Worm (Caenorhabditis elegans): Measurements from ENCODE around the gene Y37H2A.12.

Gene Y37H2A.12

ce11 chrV:18106055-18106454 is 24.9 kb downstream of the Y37H2A.12 start:
- TF ChIP-seq efl-1 (optimal IDR thresholded peaks at IDR 0.05), result no peak
- no peak for TF ChIP-seq efl-1 (GFP tag; optimal IDR thresholded peaks at IDR 0.05 in 1 of 2)
- no peak for TF ChIP-seq ceh-88 (GFP tag; IDR thresholded peaks at IDR 0.05)
- TF ChIP-seq mef-2 (tag; optimal IDR thresholded peaks at IDR 0.05), result no peak
- no peak for TF ChIP-seq snu-23 (GFP tag; optimal IDR thresholded peaks at IDR 0.05)

ce11 chrV:18098387-18098786 is 32.5 kb downstream of the Y37H2A.12 start, which contains the start of gene par-4:
Gene par-4, plus strand, starts transcription at chrV:18098687.
- TF ChIP-seq snpc-4 (tag; optimal IDR thresholded peaks at IDR 0.05), result no peak
- no peak for TF ChIP-seq efl-1 (optimal IDR thresholded peaks at IDR 0.05)
- TF ChIP-seq efl-1 (GFP tag; optimal IDR thresholded peaks at IDR 0.05 in 1 of 2), result peak in 1 of 2 experiments; percentile 3
- peak; percentile 53 for TF ChIP-seq nhr-85 (tag)

ce11 chrV:18093941-18094340 is 37.0 kb downstream of the Y37H2A.12 start:
- TF ChIP-seq ceh-63 (GFP tag; optimal IDR thresholded peaks at IDR 0.05), result no peak

- TF ChIP-seq nhr-85 (tag) (no peak), efl-1 (optimal IDR thresholded peaks at IDR 0.05) (no peak), efl-1 (GFP tag; optimal IDR thresholded peaks at IDR 0.05 in 1 of 2) (peak in 1 of 2 experiments; percentile 52)
Observed at ce11 chrV:18091216-18091615, 39.7 kb downstream of the Y37H2A.12 start.

- no peak for TF ChIP-seq ztf-11 (tag; optimal IDR thresholded peaks at IDR 0.05)
- TF ChIP-seq ceh-88 (GFP tag; IDR thresholded peaks at IDR 0.05), result no peak
- peak; percentile 9 for TF ChIP-seq unc-30 (tag; optimal IDR thresholded peaks at IDR 0.05)
- peak in 1 of 2 experiments; percentile 11 for TF ChIP-seq mdl-1 (tag; optimal IDR thresholded peaks at IDR 0.05)
- TF ChIP-seq nhr-237 (tag; optimal IDR thresholded peaks at IDR 0.05), result no peak
- TF ChIP-seq hpl-2 (GFP tag; optimal IDR thresholded peaks at IDR 0.05), result peak; percentile 17
- TF ChIP-seq lsy-2 (tag; optimal IDR thresholded peaks at IDR 0.05), result peak; percentile 49 to 80
- peak; percentile 66 for TF ChIP-seq snu-23 (GFP tag; optimal IDR thresholded peaks at IDR 0.05)
- no peak for TF ChIP-seq tlp-1 (tag; optimal IDR thresholded peaks at IDR 0.05)
- no peak for TF ChIP-seq ztf-4 (tag; optimal IDR thresholded peaks at IDR 0.05)
- peak; percentile 11 for TF ChIP-seq lin-13 (GFP tag; optimal IDR thresholded peaks at IDR 0.05)
- peak; percentile 37 for TF ChIP-seq nhr-85 (tag)
- no peak for TF ChIP-seq mab-9 (GFP tag; IDR thresholded peaks at IDR 0.05)
- TF ChIP-seq efl-1 (optimal IDR thresholded peaks at IDR 0.05), result peak; percentile 98 to 100
- peak; percentile 99 to 100 for TF ChIP-seq efl-1 (GFP tag; optimal IDR thresholded peaks at IDR 0.05 in 1 of 2)
- peak; percentile 1 for TF ChIP-seq ceh-8 (GFP tag; optimal IDR thresholded peaks at IDR 0.05)
- TF ChIP-seq tbx-2 (tag; optimal IDR thresholded peaks at IDR 0.05), result peak; percentile 49
- TF ChIP-seq nhr-19 (GFP tag; conservative IDR thresholded peaks at IDR 0.05), result no peak
- TF ChIP-seq unc-62 (GFP tag; optimal IDR thresholded peaks at IDR 0.05), result no peak
- TF ChIP-seq fos-1 (tag; optimal IDR thresholded peaks at IDR 0.05), result no peak
- no peak for TF ChIP-seq sox-4 (tag; optimal IDR thresholded peaks at IDR 0.05)
- TF ChIP-seq egl-27 (tag; optimal IDR thresholded peaks at IDR 0.05), result no peak
- no peak for TF ChIP-seq nhr-71 (tag; optimal IDR thresholded peaks at IDR 0.05)
- TF ChIP-seq pag-3 (tag; optimal IDR thresholded peaks at IDR 0.05; ENCODE audit: borderline replicate concordance, insufficient read depth), result no peak
- peak; percentile 14 for TF ChIP-seq unc-86 (tag; optimal IDR thresholded peaks at IDR 0.05)
- TF ChIP-seq ets-5 (GFP tag; IDR thresholded peaks at IDR 0.05), result no peak
- no peak for TF ChIP-seq nhr-11 (tag; optimal IDR thresholded peaks at IDR 0.05)
- peak; percentile 96 to 98 for TF ChIP-seq lin-35 (GFP tag; optimal IDR thresholded peaks at IDR 0.05)
- TF ChIP-seq mep-1 (tag; optimal IDR thresholded peaks at IDR 0.05), result peak; percentile 69
- no peak for TF ChIP-seq nhr-90 (tag; optimal IDR thresholded peaks at IDR 0.05; ENCODE audit: poor library complexity)
- TF ChIP-seq C04F5.9 (tag; optimal IDR thresholded peaks at IDR 0.05), result no peak
- peak; percentile 18 for TF ChIP-seq lin-15B (tag; optimal IDR thresholded peaks at IDR 0.05)
- TF ChIP-seq xbp-1 (tag; optimal IDR thresholded peaks at IDR 0.05), result peak; percentile 56
- no peak for TF ChIP-seq mef-2 (tag; optimal IDR thresholded peaks at IDR 0.05)
- no peak for TF ChIP-seq nhr-76 (tag; optimal IDR thresholded peaks at IDR 0.05)
- no peak for TF ChIP-seq Y116A8C.19 (tag; optimal IDR thresholded peaks at IDR 0.05; ENCODE audit: borderline replicate concordance)
- peak; percentile 13 for TF ChIP-seq aly-2 (tag; optimal IDR thresholded peaks at IDR 0.05)
- no peak for TF ChIP-seq sup-37 (GFP tag; optimal IDR thresholded peaks at IDR 0.05)
- peak; percentile 38 for TF ChIP-seq blmp-1 (tag; optimal IDR thresholded peaks at IDR 0.05)
- TF ChIP-seq dpl-1 (GFP tag; optimal IDR thresholded peaks at IDR 0.05), result peak; percentile 97 to 98 (median 97)
- TF ChIP-seq nhr-47 (tag; optimal IDR thresholded peaks at IDR 0.05), result no peak
- peak; percentile 37 for TF ChIP-seq lin-39 (tag; optimal IDR thresholded peaks at IDR 0.05)
Observed at ce11 chrV:18086783-18087182, 44.1 kb downstream of the Y37H2A.12 start, which contains the start of gene slr-2. Gene slr-2, plus strand, starts transcription at chrV:18087123.
